Fruit fly (Drosophila melanogaster): ENCODE data around the gene CG3106.
A peak's percentile ranks its signal among the peaks of the same experiment; 100 is the strongest.

DNA sequence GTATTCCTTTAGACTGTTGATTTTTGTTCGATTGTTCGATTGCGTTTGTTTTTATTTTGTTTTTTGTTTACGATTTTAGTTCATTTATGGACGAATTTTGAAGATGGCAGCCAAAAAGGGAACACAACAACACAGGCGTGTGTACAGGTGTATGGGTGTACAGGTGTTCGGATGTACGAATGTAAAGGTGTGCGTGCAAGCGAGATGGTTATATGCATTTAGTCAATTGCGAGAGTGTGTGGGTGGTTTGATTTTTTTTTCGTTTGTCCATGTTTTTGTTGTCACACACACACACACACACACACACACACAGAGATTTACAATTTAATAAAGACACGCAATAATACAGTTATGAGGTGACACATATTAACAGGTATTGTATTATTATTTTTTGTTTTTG is 12.2 kb upstream of the CG3106 start:
- TF ChIP-seq ovo (GFP tag; optimal IDR thresholded peaks at IDR 0.05): peak; percentile 21
- no peak for TF ChIP-seq bab1 (GFP tag; optimal IDR thresholded peaks at IDR 0.05)
- no peak for TF ChIP-seq CG7101 (tag; optimal IDR thresholded peaks at IDR 0.05)
- peak; percentile 16 for TF ChIP-seq CG11617 (GFP tag; optimal IDR thresholded peaks at IDR 0.05)

Measured in whole organism, adult.